Fruit fly (Drosophila melanogaster) Kc167 (cell line): ENCODE measurements around the gene EndoU.

Source experiments
- Myc ChIP-seq: fragments of >200 bp; optimal IDR thresholded peaks from 2 replicates; lab custom pipeline; 2017; ENCODE audit warnings: missing external identifiers
- Sin3A ChIP-seq: fragments of >200 bp; optimal IDR thresholded peaks from 2 replicates; lab custom pipeline; 2018; ENCODE audit warnings: missing external identifiers
- h ChIP-seq: fragments of >200 bp; optimal IDR thresholded peaks from 3 replicates; lab custom pipeline; 2018; ENCODE audit warnings: missing external identifiers
- insv ChIP-seq: fragments of >200 bp; optimal IDR thresholded peaks from 3 replicates; lab custom pipeline; 2018; ENCODE audit warnings: missing external identifiers
- psq ChIP-seq: fragments of >200 bp; optimal IDR thresholded peaks from 2 replicates; lab custom pipeline; 2017; ENCODE audit warnings: missing external identifiers
- ttk ChIP-seq: sonication (Bioruptor generic); optimal IDR thresholded peaks from 2 replicates; lab custom pipeline; 2017; ENCODE audit warnings: missing external identifiers

The EndoU gene

dm6 chr3R:15934952-15935351 lies 26.8 kb downstream of the EndoU start, which contains the start of gene Sap47:
Sap47 (plus strand) TSS chr3R:15935100.
- TF ChIP-seq insv (lab: Kevin White, UChicago) (no peak), psq (lab: Kevin White, UChicago) (no peak), h (no peak), Myc (lab: Kevin White, UChicago) (no peak), ttk (lab: Kevin White, UChicago) (no peak), Sin3A (no peak)

DNA sequence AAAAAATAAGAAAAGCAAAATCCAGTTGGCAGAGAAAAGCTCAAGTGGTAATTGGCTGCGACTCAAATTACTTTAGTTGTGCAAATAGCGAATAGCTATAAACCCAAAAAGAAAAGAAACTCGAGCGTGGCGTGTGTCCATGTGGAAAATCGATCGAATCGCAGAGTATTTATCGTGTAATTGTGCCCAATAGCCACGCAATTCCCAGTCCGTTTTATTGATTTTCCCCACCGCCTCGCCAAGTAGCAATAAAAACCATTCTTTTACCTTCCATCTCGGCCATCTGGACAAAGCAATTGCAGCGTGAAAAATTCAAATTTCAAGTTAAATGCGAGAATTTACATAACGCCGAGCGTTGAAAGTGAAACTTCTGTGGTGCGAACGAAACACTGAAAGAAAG lies 27.3 kb downstream of the EndoU start:
- TF ChIP-seq insv (lab: Kevin White, UChicago) (no peak), psq (lab: Kevin White, UChicago) (no peak), Myc (lab: Kevin White, UChicago) (no peak), ttk (lab: Kevin White, UChicago) (no peak), Sin3A (no peak), h (no peak)

DNA sequence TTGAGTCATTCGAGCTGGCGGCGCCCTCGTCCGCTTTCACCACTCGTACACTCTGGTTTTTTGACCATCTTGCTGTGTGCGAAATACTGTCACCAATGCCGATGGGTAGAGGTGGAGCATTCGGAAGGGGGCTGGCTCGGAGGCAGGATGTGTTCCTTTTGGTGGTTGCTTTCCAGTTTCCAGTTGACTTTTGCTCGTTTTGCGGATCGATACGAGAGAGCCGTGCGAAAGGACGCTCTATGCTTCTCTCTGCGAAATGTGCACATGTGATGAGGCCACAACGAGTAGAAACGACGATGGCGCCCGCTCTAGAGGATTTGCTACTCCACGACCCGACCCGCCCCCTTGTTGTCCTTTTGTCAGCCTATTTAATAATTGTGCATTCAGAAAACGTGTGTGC lies 29.5 kb downstream of the EndoU start:
- TF ChIP-seq ttk (lab: Kevin White, UChicago) (no peak), psq (lab: Kevin White, UChicago) (no peak)

dm6 chr3R:15947605-15948004 lies 39.4 kb downstream of the EndoU start:
- TF ChIP-seq Myc (lab: Kevin White, UChicago): no peak
- no peak for TF ChIP-seq ttk (lab: Kevin White, UChicago)
- no peak for TF ChIP-seq h
- no peak for TF ChIP-seq insv (lab: Kevin White, UChicago)
- no peak for TF ChIP-seq Sin3A
- no peak for TF ChIP-seq psq (lab: Kevin White, UChicago)

DNA sequence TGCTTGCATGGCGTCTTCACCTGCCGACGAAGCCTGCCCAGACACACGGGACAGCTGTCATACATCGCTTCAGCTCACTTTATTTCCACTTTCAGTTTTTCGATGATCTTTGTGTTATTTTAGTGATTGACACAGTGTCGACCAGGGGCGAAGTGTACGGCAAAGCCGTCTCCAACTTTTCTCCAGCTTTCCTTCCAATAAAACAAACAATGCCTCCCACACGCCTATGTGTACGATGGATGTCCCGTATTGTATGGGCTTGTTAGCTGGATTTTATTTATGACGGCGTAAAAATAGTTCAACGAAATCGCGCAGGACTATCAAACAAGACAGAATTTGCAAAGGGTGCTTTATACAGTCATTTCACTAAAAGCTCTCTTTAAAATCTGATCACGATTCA lies 42.6 kb downstream of the EndoU start, which contains the start of the genes CG31088 and CG46383:
CG31088 (minus strand) TSS at position 101 of the 400 bp plus-strand sequence.
CG46383 (minus strand) TSS at position 101 of the 400 bp plus-strand sequence.
- TF ChIP-seq h (no peak), Sin3A (no peak), ttk (lab: Kevin White, UChicago) (no peak), Myc (lab: Kevin White, UChicago) (no peak), psq (lab: Kevin White, UChicago) (no peak), insv (lab: Kevin White, UChicago) (no peak)
